Worm (Caenorhabditis elegans): Measurements from ENCODE around the gene rbd-1.

Gene rbd-1

ce11 chrIV:12700204-12700603, 24.6 kb upstream of the rbd-1 start:
- no peak for TF ChIP-seq T22C8.4 (GFP tag; IDR thresholded peaks at IDR 0.05)
- TF ChIP-seq ztf-29 (GFP tag; IDR thresholded peaks at IDR 0.05): no peak
- TF ChIP-seq med-1 (GFP tag; optimal IDR thresholded peaks at IDR 0.05; ENCODE audit: insufficient read depth): no peak
- TF ChIP-seq ztf-23 (GFP tag; IDR thresholded peaks at IDR 0.05): no peak
- TF ChIP-seq klf-2 (GFP tag; conservative IDR thresholded peaks at IDR 0.05): no peak
- TF ChIP-seq cog-1 (tag; optimal IDR thresholded peaks at IDR 0.05): no peak
- TF ChIP-seq flt-1 (GFP tag; IDR thresholded peaks at IDR 0.05): no peak
- TF ChIP-seq ref-1 (GFP tag; conservative IDR thresholded peaks at IDR 0.05): no peak
- TF ChIP-seq tab-1 (GFP tag; IDR thresholded peaks at IDR 0.05): no peak

- TF ChIP-seq T22C8.4 (GFP tag; IDR thresholded peaks at IDR 0.05) (no peak), cog-1 (tag; optimal IDR thresholded peaks at IDR 0.05) (no peak)
Measured at ce11 chrIV:12700944-12701343, 23.8 kb upstream of the rbd-1 start.

- TF ChIP-seq flt-1 (GFP tag; IDR thresholded peaks at IDR 0.05) (no peak), T22C8.4 (GFP tag; IDR thresholded peaks at IDR 0.05) (no peak), klf-2 (GFP tag; conservative IDR thresholded peaks at IDR 0.05) (no peak), ztf-29 (GFP tag; IDR thresholded peaks at IDR 0.05) (no peak), med-1 (GFP tag; optimal IDR thresholded peaks at IDR 0.05; ENCODE audit: insufficient read depth) (no peak), ztf-23 (GFP tag; IDR thresholded peaks at IDR 0.05) (no peak), tab-1 (GFP tag; IDR thresholded peaks at IDR 0.05) (no peak), ref-1 (GFP tag; conservative IDR thresholded peaks at IDR 0.05) (no peak), cog-1 (tag; optimal IDR thresholded peaks at IDR 0.05) (no peak)
Measured at ce11 chrIV:12703811-12704210, 21.0 kb upstream of the rbd-1 start, which contains the start of gene C27D8.4. C27D8.4 (plus strand) TSS chrIV:12704111.

- TF ChIP-seq tab-1 (GFP tag; IDR thresholded peaks at IDR 0.05) (no peak), ztf-29 (GFP tag; IDR thresholded peaks at IDR 0.05) (no peak), ref-1 (GFP tag; conservative IDR thresholded peaks at IDR 0.05) (no peak), med-1 (GFP tag; optimal IDR thresholded peaks at IDR 0.05; ENCODE audit: insufficient read depth) (no peak), cog-1 (tag; optimal IDR thresholded peaks at IDR 0.05) (no peak), T22C8.4 (GFP tag; IDR thresholded peaks at IDR 0.05) (no peak), klf-2 (GFP tag; conservative IDR thresholded peaks at IDR 0.05) (no peak), ztf-23 (GFP tag; IDR thresholded peaks at IDR 0.05) (no peak), flt-1 (GFP tag; IDR thresholded peaks at IDR 0.05) (no peak)
Measured at ce11 chrIV:12710996-12711395, 13.8 kb upstream of the rbd-1 start, which contains the start of gene C27D8.2. C27D8.2 (plus strand) TSS chrIV:12711217.

ce11 chrIV:12711644-12712043, 13.1 kb upstream of the rbd-1 start, which contains the start of gene C27D8.3:
C27D8.3 (minus strand) TSS chrIV:12711744.
- TF ChIP-seq ztf-29 (GFP tag; IDR thresholded peaks at IDR 0.05) (no peak), med-1 (GFP tag; optimal IDR thresholded peaks at IDR 0.05; ENCODE audit: insufficient read depth) (no peak), klf-2 (GFP tag; conservative IDR thresholded peaks at IDR 0.05) (no peak), flt-1 (GFP tag; IDR thresholded peaks at IDR 0.05) (no peak), ref-1 (GFP tag; conservative IDR thresholded peaks at IDR 0.05) (no peak), ztf-23 (GFP tag; IDR thresholded peaks at IDR 0.05) (no peak), cog-1 (tag; optimal IDR thresholded peaks at IDR 0.05) (no peak), T22C8.4 (GFP tag; IDR thresholded peaks at IDR 0.05) (no peak), tab-1 (GFP tag; IDR thresholded peaks at IDR 0.05) (no peak)

- no peak for TF ChIP-seq klf-2 (GFP tag; conservative IDR thresholded peaks at IDR 0.05)
- TF ChIP-seq cog-1 (tag; optimal IDR thresholded peaks at IDR 0.05): no peak
- TF ChIP-seq ref-1 (GFP tag; conservative IDR thresholded peaks at IDR 0.05): no peak
- no peak for TF ChIP-seq T22C8.4 (GFP tag; IDR thresholded peaks at IDR 0.05)
- no peak for TF ChIP-seq ztf-23 (GFP tag; IDR thresholded peaks at IDR 0.05)
- TF ChIP-seq ztf-29 (GFP tag; IDR thresholded peaks at IDR 0.05): no peak
- TF ChIP-seq med-1 (GFP tag; optimal IDR thresholded peaks at IDR 0.05; ENCODE audit: insufficient read depth): no peak
- no peak for TF ChIP-seq flt-1 (GFP tag; IDR thresholded peaks at IDR 0.05)
- no peak for TF ChIP-seq tab-1 (GFP tag; IDR thresholded peaks at IDR 0.05)
Measured at ce11 chrIV:12715947-12716382, 8.8 kb upstream of the rbd-1 start.

- TF ChIP-seq flt-1 (GFP tag; IDR thresholded peaks at IDR 0.05) (no peak), T22C8.4 (GFP tag; IDR thresholded peaks at IDR 0.05) (no peak), ref-1 (GFP tag; conservative IDR thresholded peaks at IDR 0.05) (no peak), klf-2 (GFP tag; conservative IDR thresholded peaks at IDR 0.05) (no peak), cog-1 (tag; optimal IDR thresholded peaks at IDR 0.05) (no peak), ztf-23 (GFP tag; IDR thresholded peaks at IDR 0.05) (no peak), tab-1 (GFP tag; IDR thresholded peaks at IDR 0.05) (no peak), med-1 (GFP tag; optimal IDR thresholded peaks at IDR 0.05; ENCODE audit: insufficient read depth) (no peak), ztf-29 (GFP tag; IDR thresholded peaks at IDR 0.05) (no peak)
Measured at ce11 chrIV:12717531-12717930, 7.3 kb upstream of the rbd-1 start, which contains the start of gene C27D8.1. C27D8.1 (plus strand) TSS chrIV:12717831.

ce11 chrIV:12719664-12720063, 5.1 kb upstream of the rbd-1 start, which contains the start of gene idpp-7:
idpp-7 (plus strand) TSS chrIV:12719964.
- TF ChIP-seq ztf-29 (GFP tag; IDR thresholded peaks at IDR 0.05): no peak
- TF ChIP-seq flt-1 (GFP tag; IDR thresholded peaks at IDR 0.05): no peak
- TF ChIP-seq klf-2 (GFP tag; conservative IDR thresholded peaks at IDR 0.05): no peak
- TF ChIP-seq tab-1 (GFP tag; IDR thresholded peaks at IDR 0.05): no peak
- no peak for TF ChIP-seq ref-1 (GFP tag; conservative IDR thresholded peaks at IDR 0.05)
- no peak for TF ChIP-seq med-1 (GFP tag; optimal IDR thresholded peaks at IDR 0.05; ENCODE audit: insufficient read depth)
- TF ChIP-seq cog-1 (tag; optimal IDR thresholded peaks at IDR 0.05): no peak

ce11 chrIV:12721106-12721505, 3.7 kb upstream of the rbd-1 start, which contains the start of gene T23F6.2:
T23F6.2 (plus strand) TSS chrIV:12721356.
- no peak for TF ChIP-seq tab-1 (GFP tag; IDR thresholded peaks at IDR 0.05)
- no peak for TF ChIP-seq ztf-29 (GFP tag; IDR thresholded peaks at IDR 0.05)
- TF ChIP-seq ztf-23 (GFP tag; IDR thresholded peaks at IDR 0.05): no peak
- TF ChIP-seq ref-1 (GFP tag; conservative IDR thresholded peaks at IDR 0.05): no peak
- TF ChIP-seq flt-1 (GFP tag; IDR thresholded peaks at IDR 0.05): no peak
- TF ChIP-seq cog-1 (tag; optimal IDR thresholded peaks at IDR 0.05): no peak
- TF ChIP-seq klf-2 (GFP tag; conservative IDR thresholded peaks at IDR 0.05): no peak
- no peak for TF ChIP-seq T22C8.4 (GFP tag; IDR thresholded peaks at IDR 0.05)
- TF ChIP-seq med-1 (GFP tag; optimal IDR thresholded peaks at IDR 0.05; ENCODE audit: insufficient read depth): no peak

- no peak for TF ChIP-seq med-1 (GFP tag; optimal IDR thresholded peaks at IDR 0.05; ENCODE audit: insufficient read depth)
- no peak for TF ChIP-seq cog-1 (tag; optimal IDR thresholded peaks at IDR 0.05)
- TF ChIP-seq flt-1 (GFP tag; IDR thresholded peaks at IDR 0.05): no peak
- TF ChIP-seq klf-2 (GFP tag; conservative IDR thresholded peaks at IDR 0.05): no peak
- TF ChIP-seq tab-1 (GFP tag; IDR thresholded peaks at IDR 0.05): no peak
- no peak for TF ChIP-seq ztf-23 (GFP tag; IDR thresholded peaks at IDR 0.05)
- TF ChIP-seq ref-1 (GFP tag; conservative IDR thresholded peaks at IDR 0.05): no peak
- TF ChIP-seq ztf-29 (GFP tag; IDR thresholded peaks at IDR 0.05): no peak
- no peak for TF ChIP-seq T22C8.4 (GFP tag; IDR thresholded peaks at IDR 0.05)
Measured at ce11 chrIV:12725228-12725627, 442 bp downstream of the rbd-1 start.

Data from whole organism, midembryonic.